Worm (Caenorhabditis elegans): ENCODE measurements around the gene pqn-41.

- TF ChIP-seq hmbx-1 (tag; optimal IDR thresholded peaks at IDR 0.05) (no peak), ets-7 (tag; optimal IDR thresholded peaks at IDR 0.05) (no peak), flt-1 (GFP tag; IDR thresholded peaks at IDR 0.05) (no peak)
Measured at ce11 chrIII:1903966-1904365, 1.8 kb upstream of the pqn-41 start.
